Fruit fly (Drosophila melanogaster) whole organism, wandering third instar larva: ENCODE measurements around the gene CG43610.

Experiments used
- Abd-B ChIP-seq: fragments of >200 bp; optimal IDR thresholded peaks from 2 replicates; lab custom pipeline; 2017; ENCODE audit warnings: missing biosample characterization, missing genetic modification characterization
- CG32264 ChIP-seq: fragments of 200-800 bp; sonication (Bioruptor generic); optimal IDR thresholded peaks from 2 replicates; lab custom pipeline; 2016; ENCODE audit warnings: missing biosample characterization, missing genetic modification characterization
- CG9705 ChIP-seq: fragments of 200-800 bp; sonication (Bioruptor generic); optimal IDR thresholded peaks from 2 replicates; lab custom pipeline; 2018; ENCODE audit warnings: missing biosample characterization, mild to moderate bottlenecking, missing genetic modification characterization
- CrebA ChIP-seq: fragments of 200-800 bp; sonication (Bioruptor generic); optimal IDR thresholded peaks from 2 replicates; lab custom pipeline; 2016; ENCODE audit warnings: missing biosample characterization, mild to moderate bottlenecking, missing genetic modification characterization, borderline replicate concordance
- Dfd ChIP-seq: fragments of >200 bp; optimal IDR thresholded peaks from 2 replicates; lab custom pipeline; 2017; ENCODE audit warnings: missing biosample characterization, missing genetic modification characterization
- Dif ChIP-seq: fragments of 200-275, 200-300 bp; sonication (Bioruptor generic); optimal IDR thresholded peaks from 2 replicates; lab custom pipeline; 2018; ENCODE audit warnings: missing biosample characterization, missing genetic modification characterization; ENCODE audit not compliant: partially characterized antibody
- HLH106 ChIP-seq: fragments of 200-800 bp; optimal IDR thresholded peaks from 3 replicates; lab custom pipeline; 2019; ENCODE audit warnings: missing biosample characterization, mild to moderate bottlenecking, missing genetic modification characterization, moderate library complexity
- Hnf4 ChIP-seq: fragments of 200-800 bp; sonication (Bioruptor generic); optimal IDR thresholded peaks from 2 replicates; lab custom pipeline; 2016; ENCODE audit warnings: missing biosample characterization, mild to moderate bottlenecking, missing genetic modification characterization
- Hr78 ChIP-seq: fragments of >200 bp; optimal IDR thresholded peaks from 2 replicates; lab custom pipeline; 2017; ENCODE audit warnings: missing biosample characterization, missing genetic modification characterization
- Hr83 ChIP-seq: fragments of 200-300 bp; sonication (Bioruptor generic); optimal IDR thresholded peaks from 2 replicates; lab custom pipeline; 2016; ENCODE audit warnings: missing biosample characterization, mild to moderate bottlenecking, missing genetic modification characterization, moderate library complexity; ENCODE audit not compliant: poor library complexity, severe bottlenecking
- Jra ChIP-seq: sonication (Bioruptor generic); optimal IDR thresholded peaks from 2 replicates; lab custom pipeline; 2016; ENCODE audit warnings: missing biosample characterization, missing genetic modification characterization
- Mio ChIP-seq: sonication (Bioruptor generic); optimal IDR thresholded peaks from 2 replicates; lab custom pipeline; 2016; ENCODE audit warnings: missing biosample characterization, missing genetic modification characterization
- Myc ChIP-seq: fragments of >200 bp; optimal IDR thresholded peaks from 2 replicates; lab custom pipeline; 2017
- N ChIP-seq: fragments of >200 bp; optimal IDR thresholded peaks from 2 replicates; lab custom pipeline; 2018; ENCODE audit warnings: missing biosample characterization, missing external identifiers, missing genetic modification characterization
- OdsH ChIP-seq: fragments of 200-800 bp; sonication (Bioruptor generic); optimal IDR thresholded peaks from 2 replicates; lab custom pipeline; 2016; ENCODE audit warnings: missing biosample characterization, mild to moderate bottlenecking, missing genetic modification characterization
- Rel ChIP-seq, 2 experiments: fragments of 200-800 bp; sonication (Bioruptor generic) in 1 of 2; optimal IDR thresholded peaks; 2 replicates in 1 of 2; 3 replicates in 1 of 2; lab custom pipeline; 2016 to 2019; ENCODE audit warnings: mild to moderate bottlenecking in 2 of 2, missing biosample characterization in 2 of 2, missing genetic modification characterization in 2 of 2, moderate library complexity in 1 of 2
- Sp1 ChIP-seq: fragments of 200-800 bp; sonication (Bioruptor generic); optimal IDR thresholded peaks from 3 replicates; lab custom pipeline; 2019; ENCODE audit warnings: missing biosample characterization, mild to moderate bottlenecking, missing genetic modification characterization, moderate library complexity
- br ChIP-seq: fragments of 200-800 bp; sonication (Bioruptor generic); optimal IDR thresholded peaks from 2 replicates; lab custom pipeline; 2016; ENCODE audit warnings: missing biosample characterization, missing genetic modification characterization
- brk ChIP-seq: fragments of 200-800 bp; sonication (Bioruptor generic); optimal IDR thresholded peaks from 2 replicates; lab custom pipeline; 2016; ENCODE audit warnings: missing biosample characterization, mild to moderate bottlenecking, missing genetic modification characterization
- dl ChIP-seq, 2 experiments: fragments of 175-275, 200-275 bp in 1 of 2; fragments of 200-275 bp in 1 of 2; sonication (Bioruptor generic); optimal IDR thresholded peaks; lab custom pipeline; 2018; ENCODE audit warnings: mild to moderate bottlenecking in 2 of 2, missing biosample characterization in 2 of 2, missing genetic modification characterization in 2 of 2, moderate library complexity in 2 of 2; ENCODE audit not compliant: partially characterized antibody in 2 of 2, insufficient read depth in 1 of 2
- dmrt93B ChIP-seq: fragments of 200-800 bp; sonication (Bioruptor generic); optimal IDR thresholded peaks from 2 replicates; lab custom pipeline; 2018; ENCODE audit warnings: missing biosample characterization, mild to moderate bottlenecking, missing genetic modification characterization
- ey ChIP-seq: fragments of 200-800 bp; sonication (Bioruptor generic); optimal IDR thresholded peaks from 2 replicates; lab custom pipeline; 2016; ENCODE audit warnings: missing biosample characterization, missing genetic modification characterization
- foxo ChIP-seq, 2 experiments: fragments of 200-800 bp; sonication (Bioruptor generic); optimal IDR thresholded peaks; 2 replicates in 1 of 2; 3 replicates in 1 of 2; lab custom pipeline; 2016 to 2017; ENCODE audit warnings: missing biosample characterization in 2 of 2, missing genetic modification characterization in 2 of 2
- fru ChIP-seq: fragments of 200-800 bp; sonication (Bioruptor generic); optimal IDR thresholded peaks from 3 replicates; lab custom pipeline; 2016; ENCODE audit warnings: missing biosample characterization, mild to moderate bottlenecking, missing genetic modification characterization
- h ChIP-seq: fragments of 200-800 bp; sonication (Bioruptor generic); optimal IDR thresholded peaks from 3 replicates; lab custom pipeline; 2016; ENCODE audit warnings: missing biosample characterization, mild to moderate bottlenecking, missing genetic modification characterization
- jim ChIP-seq: fragments of 175-275, 200-325 bp; sonication (Bioruptor generic); optimal IDR thresholded peaks from 2 replicates; lab custom pipeline; 2016; ENCODE audit warnings: missing biosample characterization, mild to moderate bottlenecking, missing genetic modification characterization
- lola ChIP-seq: fragments of >200 bp; optimal IDR thresholded peaks from 2 replicates; lab custom pipeline; 2017; ENCODE audit warnings: missing biosample characterization, missing genetic modification characterization
- pan ChIP-seq: fragments of >200 bp; optimal IDR thresholded peaks from 2 replicates; lab custom pipeline; 2017
- rgr ChIP-seq: fragments of 200-800 bp; sonication (Bioruptor generic); optimal IDR thresholded peaks from 3 replicates; lab custom pipeline; 2016; ENCODE audit warnings: missing biosample characterization, mild to moderate bottlenecking, missing genetic modification characterization
- sage ChIP-seq: fragments of 200-800 bp; sonication (Bioruptor generic); optimal IDR thresholded peaks from 2 replicates; lab custom pipeline; 2016; ENCODE audit warnings: missing biosample characterization, mild to moderate bottlenecking, missing genetic modification characterization
- sv ChIP-seq: fragments of 200-800 bp; sonication (Bioruptor generic); optimal IDR thresholded peaks from 3 replicates; lab custom pipeline; 2016; ENCODE audit warnings: missing biosample characterization, missing genetic modification characterization
- tai ChIP-seq: sonication (Bioruptor generic); optimal IDR thresholded peaks from 2 replicates; lab custom pipeline; 2016; ENCODE audit warnings: missing biosample characterization, missing genetic modification characterization
- usp ChIP-seq: fragments of >200 bp; optimal IDR thresholded peaks from 2 replicates; lab custom pipeline; 2017; ENCODE audit warnings: missing biosample characterization, missing genetic modification characterization

CG43610 gene

DNA sequence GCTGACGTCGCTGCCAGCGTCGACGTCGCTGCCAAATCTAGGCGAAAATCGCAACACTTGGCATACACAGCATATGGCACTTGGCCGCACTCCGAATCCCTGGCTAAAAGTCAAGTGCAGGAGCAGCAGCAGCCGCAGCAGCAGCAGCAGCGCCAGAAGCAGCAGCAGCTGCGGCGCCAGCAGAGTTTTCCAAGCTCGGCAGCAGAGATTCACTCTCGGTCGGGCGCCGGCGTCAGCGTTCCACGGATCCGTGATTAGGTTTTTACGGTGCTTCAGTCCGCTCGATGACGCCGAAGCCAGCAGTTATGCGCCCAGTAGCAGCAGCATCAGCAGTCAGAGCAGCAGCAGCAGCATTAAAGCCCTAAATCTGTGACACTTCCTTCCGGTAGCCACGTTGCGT lies 23.0 kb downstream of the CG43610 start:
- TF ChIP-seq Dfd (GFP tag; lab: Kevin White, UChicago), result peak; percentile 30
- TF ChIP-seq Abd-B (GFP tag; lab: Kevin White, UChicago), result no peak
- no peak for TF ChIP-seq CG32264 (GFP tag; lab: Kevin White, UChicago)
- TF ChIP-seq Dif (GFP tag; lab: Kevin White, UChicago), result no peak
- TF ChIP-seq h (GFP tag; lab: Kevin White, UChicago), result no peak
- TF ChIP-seq tai (GFP tag; lab: Kevin White, UChicago), result no peak

- TF ChIP-seq tai (GFP tag; lab: Kevin White, UChicago) (no peak), jim (GFP tag; lab: Kevin White, UChicago) (no peak), Rel (GFP tag; optimal IDR thresholded peaks at IDR 0.05; lab: Kevin White, UChicago) (no peak), Rel (tag; optimal IDR thresholded peaks at IDR 0.05; lab: Kevin White, UChicago) (no peak), foxo (GFP tag; optimal IDR thresholded peaks at IDR 0.05; lab: Kevin White, UChicago) (no peak), HLH106 (tag; lab: Kevin White, UChicago) (no peak), Abd-B (GFP tag; lab: Kevin White, UChicago) (no peak), brk (GFP tag; lab: Kevin White, UChicago) (no peak), dmrt93B (GFP tag; lab: Kevin White, UChicago) (no peak)
Observed at dm6 chr2L:6826298-6826697, 27.3 kb downstream of the CG43610 start.

DNA sequence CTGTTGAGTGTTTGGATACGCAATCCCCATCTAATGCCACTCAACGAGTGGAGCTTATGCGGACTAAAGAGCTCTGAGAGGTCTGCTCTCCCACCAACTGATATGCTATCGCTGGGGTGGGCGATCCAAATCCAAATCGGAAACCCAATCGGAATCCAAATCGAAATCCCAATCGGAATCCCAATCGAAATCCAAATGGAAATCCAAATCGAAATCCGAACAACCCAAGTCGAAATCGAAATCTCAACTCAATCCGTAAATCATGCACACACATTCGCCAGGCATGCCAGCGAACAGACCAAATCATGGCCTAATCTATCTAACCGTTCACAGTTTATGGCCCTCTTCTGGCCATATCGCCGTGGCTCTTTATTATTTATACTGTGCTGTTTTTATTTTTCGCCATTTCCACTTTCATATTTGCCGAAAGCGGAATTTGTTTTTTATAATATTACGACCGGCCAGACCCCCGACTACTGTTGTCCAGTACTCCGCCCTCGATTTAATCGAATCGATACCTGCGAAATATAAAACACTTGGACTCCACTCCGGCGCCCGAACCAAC lies 28.6 kb downstream of the CG43610 start:
- TF ChIP-seq pan (lab: Kevin White, UChicago) (no peak), usp (GFP tag; lab: Kevin White, UChicago) (no peak), Sp1 (peak; percentile 0), lola (no peak), Mio (GFP tag; lab: Kevin White, UChicago) (no peak), rgr (GFP tag; lab: Kevin White, UChicago) (no peak), Hr78 (GFP tag; lab: Kevin White, UChicago) (no peak), Abd-B (GFP tag; lab: Kevin White, UChicago) (no peak)

DNA sequence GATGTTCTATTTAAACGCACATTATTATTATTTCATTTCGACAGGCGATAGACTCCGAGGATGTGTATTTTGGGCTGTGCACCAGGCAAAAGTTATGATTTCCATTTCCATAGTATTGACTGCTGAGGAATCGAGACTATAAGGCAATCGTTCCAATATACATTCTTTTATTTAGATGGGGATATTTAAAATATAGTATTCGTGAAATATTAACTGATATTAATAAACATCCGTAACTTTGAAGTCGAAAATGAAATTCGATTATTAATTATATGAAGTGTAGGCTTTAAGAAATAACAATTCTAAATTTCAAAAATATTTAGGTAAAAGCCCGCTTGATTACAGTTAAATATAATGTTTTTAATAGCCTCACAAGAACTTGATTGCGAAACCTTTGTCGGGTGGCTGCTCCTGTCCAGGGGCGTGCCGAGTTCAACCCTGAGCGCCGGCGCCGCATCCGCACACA lies 31.3 kb downstream of the CG43610 start:
- peak; percentile 30 for TF ChIP-seq fru
- TF ChIP-seq CrebA (GFP tag; lab: Kevin White, UChicago), result no peak
- no peak for TF ChIP-seq Dif (GFP tag; lab: Kevin White, UChicago)
- peak in 1 of 2 experiments; percentile 28 for TF ChIP-seq foxo (GFP tag; optimal IDR thresholded peaks at IDR 0.05; lab: Kevin White, UChicago)
- TF ChIP-seq rgr (GFP tag; lab: Kevin White, UChicago), result no peak
- no peak for TF ChIP-seq Hr78 (GFP tag; lab: Kevin White, UChicago)
- no peak for TF ChIP-seq tai (GFP tag; lab: Kevin White, UChicago)
- TF ChIP-seq Hnf4 (GFP tag; lab: Kevin White, UChicago), result no peak
- TF ChIP-seq HLH106 (tag; lab: Kevin White, UChicago), result no peak

- TF ChIP-seq N (GFP tag; lab: Kevin White, UChicago) (peak; percentile 70), Hnf4 (GFP tag; lab: Kevin White, UChicago) (no peak)
Observed at dm6 chr2L:6833661-6834073, 34.7 kb downstream of the CG43610 start.

dm6 chr2L:6836114-6836513 lies 37.1 kb downstream of the CG43610 start:
- no peak for TF ChIP-seq Jra

DNA sequence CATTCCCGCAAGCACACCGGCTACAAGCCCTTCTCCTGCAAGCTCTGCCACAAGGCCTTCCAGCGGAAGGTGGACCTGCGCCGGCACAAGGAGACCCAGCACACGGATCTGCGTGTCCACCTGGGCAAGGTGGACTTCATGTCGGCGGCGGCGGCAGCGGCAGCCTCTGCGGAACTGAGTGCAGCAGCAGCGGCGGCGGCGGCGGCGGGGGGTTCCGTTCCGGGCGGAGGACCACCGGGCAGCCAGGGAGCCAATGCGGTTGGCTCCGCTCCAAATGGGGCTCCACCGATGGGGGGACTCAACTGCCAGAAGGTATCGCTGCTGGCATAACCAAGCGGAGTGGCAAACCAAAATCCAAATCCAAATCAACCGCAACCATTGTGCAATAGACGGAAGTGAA lies 38.8 kb downstream of the CG43610 start:
- no peak for TF ChIP-seq dmrt93B (GFP tag; lab: Kevin White, UChicago)
- peak; percentile 96 for TF ChIP-seq Dfd (GFP tag; lab: Kevin White, UChicago)
- TF ChIP-seq Hr78 (GFP tag; lab: Kevin White, UChicago), result no peak

- no peak for TF ChIP-seq Hr83 (GFP tag; lab: Kevin White, UChicago)
- no peak for TF ChIP-seq OdsH (GFP tag; lab: Kevin White, UChicago)
- peak in 1 of 2 experiments; percentile 58 for TF ChIP-seq foxo (GFP tag; optimal IDR thresholded peaks at IDR 0.05; lab: Kevin White, UChicago)
- TF ChIP-seq tai (GFP tag; lab: Kevin White, UChicago), result no peak
- TF ChIP-seq sage, result no peak
- peak; percentile 55 for TF ChIP-seq HLH106 (tag; lab: Kevin White, UChicago)
- TF ChIP-seq fru, result peak; percentile 54
- TF ChIP-seq CG32264 (GFP tag; lab: Kevin White, UChicago), result no peak
- TF ChIP-seq dmrt93B (GFP tag; lab: Kevin White, UChicago), result peak; percentile 17
- TF ChIP-seq dl (GFP tag; optimal IDR thresholded peaks at IDR 0.05; lab: Kevin White, UChicago; ENCODE audit: insufficient read depth in 1 of 2, partially characterized antibody in 2 of 2), result no peak
- peak; percentile 39 for TF ChIP-seq sv
- TF ChIP-seq Myc (lab: Kevin White, UChicago), result no peak
- TF ChIP-seq h (GFP tag; lab: Kevin White, UChicago), result peak; percentile 50
- no peak for TF ChIP-seq CG9705 (GFP tag; lab: Kevin White, UChicago)
- TF ChIP-seq Dif (GFP tag; lab: Kevin White, UChicago), result no peak
- TF ChIP-seq pan (lab: Kevin White, UChicago), result no peak
- peak; percentile 13 for TF ChIP-seq br (GFP tag; lab: Kevin White, UChicago)
- peak; percentile 35 for TF ChIP-seq ey (GFP tag; lab: Kevin White, UChicago)
Observed at dm6 chr2L:6841349-6841748, 42.4 kb downstream of the CG43610 start.
